Fruit fly (Drosophila melanogaster) whole organism, wandering third instar larva: ENCODE results near the gene Mlc2.

Experiments
- Dfd ChIP-seq: fragments of >200 bp; optimal IDR thresholded peaks from 2 replicates; lab custom pipeline; 2017; ENCODE audit warnings: missing biosample characterization, missing genetic modification characterization
- GATAd ChIP-seq: sonication (Bioruptor generic); optimal IDR thresholded peaks from 2 replicates; lab custom pipeline; 2016; ENCODE audit warnings: missing biosample characterization, missing genetic modification characterization
- HLH106 ChIP-seq: fragments of 200-800 bp; optimal IDR thresholded peaks from 3 replicates; lab custom pipeline; 2019; ENCODE audit warnings: missing biosample characterization, mild to moderate bottlenecking, missing genetic modification characterization, moderate library complexity
- Hnf4 ChIP-seq: fragments of 200-800 bp; sonication (Bioruptor generic); optimal IDR thresholded peaks from 2 replicates; lab custom pipeline; 2016; ENCODE audit warnings: missing biosample characterization, mild to moderate bottlenecking, missing genetic modification characterization
- Hr78 ChIP-seq: fragments of >200 bp; optimal IDR thresholded peaks from 2 replicates; lab custom pipeline; 2017; ENCODE audit warnings: missing biosample characterization, missing genetic modification characterization
- Hr83 ChIP-seq: fragments of 200-300 bp; sonication (Bioruptor generic); optimal IDR thresholded peaks from 2 replicates; lab custom pipeline; 2016; ENCODE audit warnings: missing biosample characterization, mild to moderate bottlenecking, missing genetic modification characterization, moderate library complexity; ENCODE audit not compliant: poor library complexity, severe bottlenecking
- Mio ChIP-seq: sonication (Bioruptor generic); optimal IDR thresholded peaks from 2 replicates; lab custom pipeline; 2016; ENCODE audit warnings: missing biosample characterization, missing genetic modification characterization
- Myc ChIP-seq: fragments of >200 bp; optimal IDR thresholded peaks from 2 replicates; lab custom pipeline; 2017
- OdsH ChIP-seq: fragments of 200-800 bp; sonication (Bioruptor generic); optimal IDR thresholded peaks from 2 replicates; lab custom pipeline; 2016; ENCODE audit warnings: missing biosample characterization, mild to moderate bottlenecking, missing genetic modification characterization
- Rel ChIP-seq, 2 experiments: fragments of 200-800 bp; sonication (Bioruptor generic) in 1 of 2; optimal IDR thresholded peaks; 2 replicates in 1 of 2; 3 replicates in 1 of 2; lab custom pipeline; 2016 to 2019; ENCODE audit warnings: mild to moderate bottlenecking in 2 of 2, missing biosample characterization in 2 of 2, missing genetic modification characterization in 2 of 2, moderate library complexity in 1 of 2
- Sp1 ChIP-seq: fragments of 200-800 bp; sonication (Bioruptor generic); optimal IDR thresholded peaks from 3 replicates; lab custom pipeline; 2019; ENCODE audit warnings: missing biosample characterization, mild to moderate bottlenecking, missing genetic modification characterization, moderate library complexity
- Vsx2 ChIP-seq: fragments of 200-300, 225-300 bp; sonication (Bioruptor generic); optimal IDR thresholded peaks from 2 replicates; lab custom pipeline; 2018; ENCODE audit warnings: missing biosample characterization, missing genetic modification characterization; ENCODE audit not compliant: partially characterized antibody
- br ChIP-seq: fragments of 200-800 bp; sonication (Bioruptor generic); optimal IDR thresholded peaks from 2 replicates; lab custom pipeline; 2016; ENCODE audit warnings: missing biosample characterization, missing genetic modification characterization
- dl ChIP-seq, 2 experiments: fragments of 175-275, 200-275 bp in 1 of 2; fragments of 200-275 bp in 1 of 2; sonication (Bioruptor generic); optimal IDR thresholded peaks; lab custom pipeline; 2018; ENCODE audit warnings: mild to moderate bottlenecking in 2 of 2, missing biosample characterization in 2 of 2, missing genetic modification characterization in 2 of 2, moderate library complexity in 2 of 2; ENCODE audit not compliant: partially characterized antibody in 2 of 2, insufficient read depth in 1 of 2
- dmrt93B ChIP-seq: fragments of 200-800 bp; sonication (Bioruptor generic); optimal IDR thresholded peaks from 2 replicates; lab custom pipeline; 2018; ENCODE audit warnings: missing biosample characterization, mild to moderate bottlenecking, missing genetic modification characterization
- dsf ChIP-seq: sonication (Bioruptor generic); optimal IDR thresholded peaks from 2 replicates; lab custom pipeline; 2016; ENCODE audit warnings: missing biosample characterization, missing genetic modification characterization, borderline replicate concordance
- ey ChIP-seq: fragments of 200-800 bp; sonication (Bioruptor generic); optimal IDR thresholded peaks from 2 replicates; lab custom pipeline; 2016; ENCODE audit warnings: missing biosample characterization, missing genetic modification characterization
- foxo ChIP-seq, 2 experiments: fragments of 200-800 bp; sonication (Bioruptor generic); optimal IDR thresholded peaks; 2 replicates in 1 of 2; 3 replicates in 1 of 2; lab custom pipeline; 2016 to 2017; ENCODE audit warnings: missing biosample characterization in 2 of 2, missing genetic modification characterization in 2 of 2
- fru ChIP-seq: fragments of 200-800 bp; sonication (Bioruptor generic); optimal IDR thresholded peaks from 3 replicates; lab custom pipeline; 2016; ENCODE audit warnings: missing biosample characterization, mild to moderate bottlenecking, missing genetic modification characterization
- h ChIP-seq: fragments of 200-800 bp; sonication (Bioruptor generic); optimal IDR thresholded peaks from 3 replicates; lab custom pipeline; 2016; ENCODE audit warnings: missing biosample characterization, mild to moderate bottlenecking, missing genetic modification characterization
- jim ChIP-seq: fragments of 175-275, 200-325 bp; sonication (Bioruptor generic); optimal IDR thresholded peaks from 2 replicates; lab custom pipeline; 2016; ENCODE audit warnings: missing biosample characterization, mild to moderate bottlenecking, missing genetic modification characterization
- lola ChIP-seq: fragments of >200 bp; optimal IDR thresholded peaks from 2 replicates; lab custom pipeline; 2017; ENCODE audit warnings: missing biosample characterization, missing genetic modification characterization
- pan ChIP-seq: fragments of >200 bp; optimal IDR thresholded peaks from 2 replicates; lab custom pipeline; 2017
- psq ChIP-seq: fragments of 200-800 bp; sonication (Bioruptor generic); optimal IDR thresholded peaks from 3 replicates; lab custom pipeline; 2017; ENCODE audit warnings: missing biosample characterization, mild to moderate bottlenecking, missing genetic modification characterization, moderate library complexity
- rgr ChIP-seq: fragments of 200-800 bp; sonication (Bioruptor generic); optimal IDR thresholded peaks from 3 replicates; lab custom pipeline; 2016; ENCODE audit warnings: missing biosample characterization, mild to moderate bottlenecking, missing genetic modification characterization
- sv ChIP-seq: fragments of 200-800 bp; sonication (Bioruptor generic); optimal IDR thresholded peaks from 3 replicates; lab custom pipeline; 2016; ENCODE audit warnings: missing biosample characterization, missing genetic modification characterization
- tai ChIP-seq: sonication (Bioruptor generic); optimal IDR thresholded peaks from 2 replicates; lab custom pipeline; 2016; ENCODE audit warnings: missing biosample characterization, missing genetic modification characterization

The Mlc2 gene

dm6 chr3R:30151300-30152109, 22.8 kb downstream of the Mlc2 start, which contains the start of gene CG15529:
CG15529 (plus strand) TSS chr3R:30152059.
- TF ChIP-seq fru (GFP tag; lab: Kevin White, UChicago) (no peak), ey (GFP tag; lab: Kevin White, UChicago) (peak; percentile 26), foxo (GFP tag; optimal IDR thresholded peaks at IDR 0.05; lab: Kevin White, UChicago) (peak in 1 of 2 experiments; percentile 1), Rel (GFP tag; optimal IDR thresholded peaks at IDR 0.05; lab: Kevin White, UChicago) (no peak), Rel (tag; optimal IDR thresholded peaks at IDR 0.05; lab: Kevin White, UChicago) (peak; percentile 11), Mio (no peak), rgr (GFP tag; lab: Kevin White, UChicago) (peak; percentile 30), Hr83 (GFP tag; lab: Kevin White, UChicago) (no peak), HLH106 (tag; lab: Kevin White, UChicago) (peak; percentile 39), Sp1 (GFP tag; lab: Kevin White, UChicago) (no peak), h (peak; percentile 57)

- no peak for TF ChIP-seq Hnf4 (GFP tag; lab: Kevin White, UChicago)
- peak; percentile 8 for TF ChIP-seq Myc
- no peak for TF ChIP-seq h
- no peak for TF ChIP-seq lola
- no peak for TF ChIP-seq Hr78 (GFP tag; lab: Kevin White, UChicago)
- TF ChIP-seq rgr (GFP tag; lab: Kevin White, UChicago): no peak
- TF ChIP-seq tai (GFP tag; lab: Kevin White, UChicago): no peak
These were observed 23.7 kb downstream of the Mlc2 start for dm6 chr3R:30150602-30151001.

- TF ChIP-seq Myc: no peak
- no peak for TF ChIP-seq dmrt93B (GFP tag; lab: Kevin White, UChicago)
- no peak for TF ChIP-seq GATAd (GFP tag; lab: Kevin White, UChicago)
- no peak for TF ChIP-seq dl (GFP tag; optimal IDR thresholded peaks at IDR 0.05; lab: Kevin White, UChicago; ENCODE audit: insufficient read depth in 1 of 2, partially characterized antibody in 2 of 2)
- no peak for TF ChIP-seq jim (GFP tag; lab: Kevin White, UChicago)
- no peak for TF ChIP-seq Vsx2 (GFP tag; lab: Kevin White, UChicago)
- TF ChIP-seq pan (lab: Kevin White, UChicago): no peak
- no peak for TF ChIP-seq sv (GFP tag; lab: Kevin White, UChicago)
- TF ChIP-seq Dfd: no peak
These were observed 24.8 kb downstream of the Mlc2 start, which contains the start of gene AdoR for dm6 chr3R:30149506-30149905. AdoR (minus strand) TSS chr3R:30149606.

dm6 chr3R:30134063-30135047, 40.0 kb downstream of the Mlc2 start, which contains the start of gene Tpi:
Tpi (minus strand) TSS chr3R:30134599.
- TF ChIP-seq rgr (GFP tag; lab: Kevin White, UChicago) (peak; percentile 66), foxo (GFP tag; optimal IDR thresholded peaks at IDR 0.05; lab: Kevin White, UChicago) (peak in 1 of 2 experiments; percentile 58), dsf (GFP tag; lab: Kevin White, UChicago) (no peak), psq (GFP tag; lab: Kevin White, UChicago) (peak; percentile 58), OdsH (peak; percentile 53), br (peak; percentile 65), Hr78 (GFP tag; lab: Kevin White, UChicago) (no peak), Myc (peak; percentile 84), pan (lab: Kevin White, UChicago) (no peak), tai (GFP tag; lab: Kevin White, UChicago) (no peak), sv (GFP tag; lab: Kevin White, UChicago) (no peak), Hr83 (GFP tag; lab: Kevin White, UChicago) (peak; percentile 29), fru (GFP tag; lab: Kevin White, UChicago) (peak; percentile 60), ey (GFP tag; lab: Kevin White, UChicago) (peak; percentile 52)
